Fruit fly (Drosophila melanogaster) whole organism, embryonic: ENCODE measurements around the gene Nak.

Source experiments
- CG1024 ChIP-seq: fragments of 200-800 bp; sonication (Bioruptor generic); IDR thresholded peaks from 2 replicates; pipeline ENCODE4 v1.3.6; 2022; ENCODE audit warnings: missing biosample characterization, missing genetic modification characterization
- CG10366 ChIP-seq: fragments of 200-800 bp; sonication (Bioruptor generic); IDR thresholded peaks from 2 replicates; pipeline ENCODE4 v1.3.6; 2022; ENCODE audit warnings: missing biosample characterization, missing genetic modification characterization
- CG11085 ChIP-seq: fragments of 200-800 bp; sonication (Bioruptor generic); IDR thresholded peaks from 2 replicates; pipeline ENCODE4 v1.3.6; 2022; ENCODE audit warnings: missing biosample characterization, missing genetic modification characterization
- CG12299 ChIP-seq: fragments of 200-800 bp; sonication (Bioruptor generic); optimal IDR thresholded peaks from 2 replicates; lab custom pipeline; 2018; ENCODE audit warnings: missing biosample characterization, mild to moderate bottlenecking, missing genetic modification characterization
- CG13123 ChIP-seq: fragments of 200-800 bp; sonication (Bioruptor generic); optimal IDR thresholded peaks from 2 replicates; lab custom pipeline; 2016; ENCODE audit warnings: missing biosample characterization, missing genetic modification characterization
- CG13424 ChIP-seq: fragments of 200-800 bp; sonication (Bioruptor generic); optimal IDR thresholded peaks from 2 replicates; lab custom pipeline; 2019; ENCODE audit warnings: missing biosample characterization, mild to moderate bottlenecking, missing genetic modification characterization, moderate library complexity
- CG13624 ChIP-seq: fragments of 200-800 bp; sonication (Bioruptor generic); optimal IDR thresholded peaks from 2 replicates; lab custom pipeline; 2016; ENCODE audit warnings: missing biosample characterization, missing genetic modification characterization
- CG14710 ChIP-seq: fragments of 200-800 bp; sonication (Bioruptor generic); optimal IDR thresholded peaks from 3 replicates; lab custom pipeline; 2019; ENCODE audit warnings: missing biosample characterization, mild to moderate bottlenecking, missing genetic modification characterization, moderate library complexity
- CG14860 ChIP-seq: fragments of 200-800 bp; sonication (Bioruptor generic); IDR thresholded peaks from 3 replicates; pipeline ENCODE4 v1.3.6; 2022; ENCODE audit warnings: missing biosample characterization, missing genetic modification characterization; ENCODE audit not compliant: partially characterized antibody
- CG17385 ChIP-seq: fragments of 200-800 bp; sonication (Bioruptor generic); optimal IDR thresholded peaks from 3 replicates; lab custom pipeline; 2018; ENCODE audit warnings: missing biosample characterization, mild to moderate bottlenecking, missing genetic modification characterization
- CG3995 ChIP-seq: fragments of 200-800 bp; sonication (Bioruptor generic); optimal IDR thresholded peaks from 3 replicates; lab custom pipeline; 2016; ENCODE audit warnings: missing biosample characterization, missing genetic modification characterization
- CG6765 ChIP-seq: fragments of 200-800 bp; sonication (Bioruptor generic); optimal IDR thresholded peaks from 3 replicates; lab custom pipeline; 2017; ENCODE audit warnings: missing biosample characterization, mild to moderate bottlenecking, missing genetic modification characterization
- CG8924 ChIP-seq: fragments of 200-800 bp; optimal IDR thresholded peaks from 3 replicates; lab custom pipeline; 2019; ENCODE audit warnings: missing biosample characterization, mild to moderate bottlenecking, missing genetic modification characterization, moderate library complexity
- CG9727 ChIP-seq: fragments of 200-800 bp; sonication (Bioruptor generic); optimal IDR thresholded peaks from 3 replicates; lab custom pipeline; 2017; ENCODE audit warnings: missing biosample characterization, mild to moderate bottlenecking, missing genetic modification characterization
- Dll ChIP-seq: fragments of 200-800 bp; sonication (Bioruptor generic); IDR thresholded peaks from 4 replicates; pipeline ENCODE4 v1.3.6; 2022; ENCODE audit warnings: missing biosample characterization, missing genetic modification characterization; ENCODE audit not compliant: partially characterized antibody
- Dp ChIP-seq: fragments of 200-800 bp; sonication (Bioruptor generic); optimal IDR thresholded peaks from 2 replicates; lab custom pipeline; 2018; ENCODE audit warnings: missing biosample characterization, mild to moderate bottlenecking, missing genetic modification characterization, moderate library complexity
- Fer2 ChIP-seq: fragments of 200-800 bp; sonication (Bioruptor generic); optimal IDR thresholded peaks from 2 replicates; lab custom pipeline; 2018; ENCODE audit warnings: missing biosample characterization, mild to moderate bottlenecking, missing genetic modification characterization, moderate library complexity
- Gug ChIP-seq: fragments of 200-800 bp; sonication (Bioruptor generic); IDR thresholded peaks from 4 replicates; pipeline ENCODE4 v1.3.6; 2022; ENCODE audit warnings: missing biosample characterization, missing genetic modification characterization
- Hmx ChIP-seq: fragments of 200-800 bp; sonication (Bioruptor generic); optimal IDR thresholded peaks from 2 replicates; lab custom pipeline; 2016; ENCODE audit warnings: missing biosample characterization, missing genetic modification characterization
- Kr ChIP-seq: fragments of 200-800 bp; sonication (Bioruptor generic); optimal IDR thresholded peaks from 2 replicates; lab custom pipeline; 2017; ENCODE audit warnings: missing biosample characterization, mild to moderate bottlenecking, missing genetic modification characterization
- MBD-R2 ChIP-seq: fragments of 200-800 bp; sonication (Bioruptor generic); IDR thresholded peaks from 2 replicates; pipeline ENCODE4 v1.3.6; 2022; ENCODE audit warnings: missing biosample characterization, missing genetic modification characterization
- Mad ChIP-seq: fragments of 200-800 bp; sonication (Bioruptor generic); optimal IDR thresholded peaks from 2 replicates; lab custom pipeline; 2016; ENCODE audit warnings: missing biosample characterization, missing genetic modification characterization
- Meics ChIP-seq: fragments of 200-800 bp; sonication (Bioruptor generic); optimal IDR thresholded peaks from 2 replicates; lab custom pipeline; 2017; ENCODE audit warnings: missing biosample characterization, mild to moderate bottlenecking, missing genetic modification characterization
- Rfx ChIP-seq: fragments of 200-800 bp; sonication (Bioruptor generic); IDR thresholded peaks from 2 replicates; pipeline ENCODE4 v1.3.6; 2022; ENCODE audit warnings: missing biosample characterization, missing genetic modification characterization
- Ssrp ChIP-seq: fragments of 200-800 bp; sonication (Bioruptor generic); optimal IDR thresholded peaks from 2 replicates; lab custom pipeline; 2018; ENCODE audit warnings: missing biosample characterization, mild to moderate bottlenecking, missing genetic modification characterization, moderate library complexity
- al ChIP-seq: fragments of 200-800 bp; sonication (Bioruptor generic); IDR thresholded peaks from 2 replicates; pipeline ENCODE4 v1.3.6; 2022; ENCODE audit warnings: missing biosample characterization, missing genetic modification characterization
- aop ChIP-seq: fragments of 200-800 bp; sonication (Bioruptor generic); IDR thresholded peaks from 2 replicates; pipeline ENCODE4 v1.3.6; 2022; ENCODE audit warnings: missing biosample characterization, missing genetic modification characterization
- ara ChIP-seq: fragments of 200-800 bp; sonication (Bioruptor generic); IDR thresholded peaks from 2 replicates; pipeline ENCODE4 v1.3.6; 2022; ENCODE audit warnings: missing biosample characterization, missing genetic modification characterization
- btn ChIP-seq: fragments of 200-800 bp; sonication (Bioruptor generic); optimal IDR thresholded peaks from 2 replicates; lab custom pipeline; 2016; ENCODE audit warnings: missing biosample characterization, missing genetic modification characterization
- da ChIP-seq: fragments of 200-800 bp; sonication (Bioruptor generic); optimal IDR thresholded peaks from 2 replicates; lab custom pipeline; 2016; ENCODE audit warnings: missing biosample characterization, missing genetic modification characterization
- dati ChIP-seq: fragments of 200-800 bp; sonication (Bioruptor generic); IDR thresholded peaks from 2 replicates; pipeline ENCODE4 v1.3.6; 2022; ENCODE audit warnings: missing biosample characterization, missing genetic modification characterization
- dm ChIP-seq: fragments of 200-800 bp; sonication (Bioruptor generic); optimal IDR thresholded peaks from 3 replicates; lab custom pipeline; 2016; ENCODE audit warnings: missing biosample characterization, missing genetic modification characterization
- ems ChIP-seq: fragments of 200-800 bp; sonication (Bioruptor generic); optimal IDR thresholded peaks from 3 replicates; lab custom pipeline; 2016; ENCODE audit warnings: missing biosample characterization, missing genetic modification characterization
- eyg ChIP-seq: fragments of 200-800 bp; sonication (Bioruptor generic); optimal IDR thresholded peaks from 3 replicates; lab custom pipeline; 2016; ENCODE audit warnings: missing biosample characterization, missing genetic modification characterization
- fd64A ChIP-seq: fragments of 200-800 bp; sonication (Bioruptor generic); optimal IDR thresholded peaks from 3 replicates; lab custom pipeline; 2018; ENCODE audit warnings: missing biosample characterization, mild to moderate bottlenecking, missing genetic modification characterization
- ftz-f1 ChIP-seq: fragments of 200-800 bp; sonication (Bioruptor generic); optimal IDR thresholded peaks from 2 replicates; lab custom pipeline; 2016; ENCODE audit warnings: missing biosample characterization, missing genetic modification characterization
- fu2 ChIP-seq: fragments of 200-800 bp; sonication (Bioruptor generic); optimal IDR thresholded peaks from 2 replicates; lab custom pipeline; 2016; ENCODE audit warnings: missing biosample characterization, missing genetic modification characterization
- gcm2 ChIP-seq: fragments of 200-800 bp; sonication (Bioruptor generic); optimal IDR thresholded peaks from 2 replicates; lab custom pipeline; 2016; ENCODE audit warnings: missing biosample characterization, missing genetic modification characterization
- knrl ChIP-seq: fragments of 200-800 bp; sonication (Bioruptor generic); IDR thresholded peaks from 3 replicates; pipeline ENCODE4 v1.3.6; 2022; ENCODE audit warnings: missing biosample characterization, missing genetic modification characterization; ENCODE audit not compliant: partially characterized antibody
- luna ChIP-seq: fragments of 200-800 bp; sonication (Bioruptor generic); optimal IDR thresholded peaks from 2 replicates; lab custom pipeline; 2016; ENCODE audit warnings: missing biosample characterization, missing genetic modification characterization
- mld ChIP-seq: fragments of 200-800 bp; sonication (Bioruptor generic); IDR thresholded peaks from 3 replicates; pipeline ENCODE4 v1.3.6; 2022; ENCODE audit warnings: missing biosample characterization, missing genetic modification characterization; ENCODE audit not compliant: partially characterized antibody
- odd ChIP-seq: fragments of 200-800 bp; sonication (Bioruptor generic); optimal IDR thresholded peaks from 2 replicates; lab custom pipeline; 2017; ENCODE audit warnings: missing biosample characterization, mild to moderate bottlenecking, missing genetic modification characterization
- pzg ChIP-seq: fragments of 200-800 bp; sonication (Bioruptor generic); optimal IDR thresholded peaks from 3 replicates; lab custom pipeline; 2018; ENCODE audit warnings: missing biosample characterization, mild to moderate bottlenecking, missing genetic modification characterization, moderate library complexity
- ro ChIP-seq: fragments of 200-800 bp; sonication (Bioruptor generic); IDR thresholded peaks from 2 replicates; pipeline ENCODE4 v1.3.6; 2022; ENCODE audit warnings: missing biosample characterization, missing genetic modification characterization
- run ChIP-seq: fragments of 200-800 bp; sonication (Bioruptor generic); optimal IDR thresholded peaks from 3 replicates; lab custom pipeline; 2018; ENCODE audit warnings: missing biosample characterization, mild to moderate bottlenecking, missing genetic modification characterization
- sisA ChIP-seq: fragments of 200-800 bp; sonication (Bioruptor generic); IDR thresholded peaks from 2 replicates; pipeline ENCODE4 v1.3.6; 2022; ENCODE audit warnings: missing biosample characterization, missing genetic modification characterization
- sob ChIP-seq: fragments of 200-800 bp; sonication (Bioruptor generic); IDR thresholded peaks from 2 replicates; pipeline ENCODE4 v1.3.6; 2022; ENCODE audit warnings: missing biosample characterization, missing genetic modification characterization
- sqz ChIP-seq: fragments of 200-800 bp; sonication (Bioruptor generic); optimal IDR thresholded peaks from 3 replicates; lab custom pipeline; 2018; ENCODE audit warnings: missing biosample characterization, mild to moderate bottlenecking, missing genetic modification characterization
- ssp ChIP-seq: fragments of 200-800 bp; sonication (Bioruptor generic); IDR thresholded peaks from 2 replicates; pipeline ENCODE4 v1.3.6; 2022; ENCODE audit warnings: missing biosample characterization, missing genetic modification characterization
- trem ChIP-seq: fragments of 200-800 bp; optimal IDR thresholded peaks from 3 replicates; lab custom pipeline; 2019; ENCODE audit warnings: missing biosample characterization, mild to moderate bottlenecking, missing genetic modification characterization, moderate library complexity
- unpg ChIP-seq: fragments of 200-800 bp; sonication (Bioruptor generic); optimal IDR thresholded peaks from 3 replicates; lab custom pipeline; 2018; ENCODE audit warnings: missing biosample characterization, mild to moderate bottlenecking, missing genetic modification characterization, moderate library complexity

Gene Nak

dm6 chr2L:18968370-18969105 is at the start of gene Nak, which contains the start of gene Tango6:
Gene Nak, minus strand, starts transcription at chr2L:18968744.
Gene Tango6, plus strand, starts transcription at chr2L:18969028.
- TF ChIP-seq mld (peak; percentile 88; the same call in 2 of the 3 replicates), knrl (GFP tag; lab: Robert Waterston, UW) (peak; percentile 96), Ssrp (no peak), Mad (GFP tag; lab: Kevin White, UChicago) (no peak), luna (GFP tag; lab: Kevin White, UChicago) (peak; percentile 9), Dp (GFP tag; lab: Kevin White, UChicago) (peak; percentile 35), Dll (GFP tag; lab: Robert Waterston, UW) (peak; percentile 99), fd64A (GFP tag; lab: Kevin White, UChicago) (no peak), CG14710 (peak; percentile 80), btn (no peak), CG11085 (GFP tag; lab: Robert Waterston, UW) (no peak), CG1024 (GFP tag; lab: Robert Waterston, UW) (no peak), pzg (GFP tag; lab: Kevin White, UChicago) (peak; percentile 68), gcm2 (no peak), unpg (GFP tag; lab: Kevin White, UChicago) (peak; percentile 11), odd (GFP tag; lab: Kevin White, UChicago) (no peak), CG13123 (GFP tag; lab: Kevin White, UChicago) (no peak), aop (no peak), CG8924 (peak; percentile 44), dm (GFP tag; lab: Kevin White, UChicago) (peak; percentile 55), CG13424 (tag; lab: Kevin White, UChicago) (peak; percentile 41), Rfx (GFP tag; lab: Robert Waterston, UW) (no peak), CG17385 (GFP tag; lab: Kevin White, UChicago) (no peak), eyg (no peak), Kr (no peak), CG13624 (peak; percentile 74), da (GFP tag; lab: Kevin White, UChicago) (no peak), CG6765 (no peak), ems (GFP tag; lab: Kevin White, UChicago) (no peak), Gug (no peak), ro (GFP tag; lab: Robert Waterston, UW) (no peak), Fer2 (tag; lab: Kevin White, UChicago) (no peak), Meics (GFP tag; lab: Kevin White, UChicago) (no peak), CG14860 (GFP tag; lab: Robert Waterston, UW) (peak; percentile 95), run (tag; lab: Kevin White, UChicago) (no peak), MBD-R2 (GFP tag; lab: Robert Waterston, UW) (peak; percentile 48; the same call in 1 of the 2 replicates), ftz-f1 (GFP tag; lab: Kevin White, UChicago) (peak; percentile 59), sqz (GFP tag; lab: Kevin White, UChicago) (no peak), sob (no peak), dati (GFP tag; lab: Robert Waterston, UW) (no peak), trem (tag; lab: Kevin White, UChicago) (peak; percentile 85), ssp (no peak), al (GFP tag; lab: Robert Waterston, UW) (no peak), fu2 (GFP tag; lab: Kevin White, UChicago) (no peak), Hmx (no peak), CG10366 (GFP tag; lab: Robert Waterston, UW) (no peak), CG9727 (peak; percentile 11), sisA (GFP tag; lab: Robert Waterston, UW) (no peak), ara (GFP tag; lab: Robert Waterston, UW) (no peak), CG12299 (tag; lab: Kevin White, UChicago) (no peak), CG3995 (GFP tag; lab: Kevin White, UChicago) (peak; percentile 9)
